Worm (Caenorhabditis elegans): ENCODE measurements around the gene athp-2.

The athp-2 gene

ce11 chrII:4376295-4377172 lies 36.6 kb downstream of the athp-2 start, which contains the start of gene ntl-2:
ntl-2 (minus strand) TSS chrII:4376465.
- TF ChIP-seq nhr-67 (tag; optimal IDR thresholded peaks at IDR 0.05) (no peak), nhr-25 (tag; optimal IDR thresholded peaks at IDR 0.05) (peak; percentile 97), pqm-1 (tag; optimal IDR thresholded peaks at IDR 0.05) (peak; percentile 85), elt-1 (tag; optimal IDR thresholded peaks at IDR 0.05) (peak; percentile 69), nhr-12 (tag; optimal IDR thresholded peaks at IDR 0.05) (no peak), ceh-9 (tag; optimal IDR thresholded peaks at IDR 0.05) (no peak), aly-2 (tag; optimal IDR thresholded peaks at IDR 0.05) (no peak), ceh-82 (tag; optimal IDR thresholded peaks at IDR 0.05) (peak; percentile 91), egl-5 (tag; optimal IDR thresholded peaks at IDR 0.05) (peak; percentile 79), snpc-4 (tag; optimal IDR thresholded peaks at IDR 0.05) (peak; percentile 88), elt-2 (tag; optimal IDR thresholded peaks at IDR 0.05) (peak; percentile 98), mml-1 (tag; optimal IDR thresholded peaks at IDR 0.05) (no peak), nhr-23 (tag; optimal IDR thresholded peaks at IDR 0.05) (peak; percentile 94), nfya-1 (tag; optimal IDR thresholded peaks at IDR 0.05; ENCODE audit: insufficient read depth) (peak; percentile 99), egl-27 (tag; optimal IDR thresholded peaks at IDR 0.05) (peak; percentile 80), ztf-4 (tag; optimal IDR thresholded peaks at IDR 0.05) (peak; percentile 58), fkh-10 (GFP tag; optimal IDR thresholded peaks at IDR 0.05) (peak; percentile 67), elt-3 (tag; optimal IDR thresholded peaks at IDR 0.05) (peak in 1 of 3 experiments; percentile 23), nhr-77 (tag; optimal IDR thresholded peaks at IDR 0.05) (peak; percentile 58), mdl-1 (tag; optimal IDR thresholded peaks at IDR 0.05) (peak; percentile 87), ZK546.5 (tag; optimal IDR thresholded peaks at IDR 0.05) (peak; percentile 97), nhr-237 (tag; optimal IDR thresholded peaks at IDR 0.05) (no peak), eor-1 (tag; optimal IDR thresholded peaks at IDR 0.05) (no peak), nhr-11 (tag; optimal IDR thresholded peaks at IDR 0.05) (peak; percentile 61), ama-1 (optimal IDR thresholded peaks at IDR 0.05) (peak; percentile 79), jun-1 (tag; optimal IDR thresholded peaks at IDR 0.05) (peak; percentile 94), pha-4 (tag; optimal IDR thresholded peaks at IDR 0.05) (peak; percentile 97), fkh-2 (tag; optimal IDR thresholded peaks at IDR 0.05) (no peak), nhr-76 (tag; optimal IDR thresholded peaks at IDR 0.05) (peak; percentile 44), ztf-11 (tag; optimal IDR thresholded peaks at IDR 0.05) (no peak), lsy-12 (tag; optimal IDR thresholded peaks at IDR 0.05) (peak; percentile 96), sea-2 (GFP tag; optimal IDR thresholded peaks at IDR 0.05) (no peak), fos-1 (tag; optimal IDR thresholded peaks at IDR 0.05) (peak; percentile 64), lin-39 (tag; optimal IDR thresholded peaks at IDR 0.05) (peak; percentile 79), tbx-2 (tag; optimal IDR thresholded peaks at IDR 0.05) (peak; percentile 78), lin-15B (tag; optimal IDR thresholded peaks at IDR 0.05) (peak; percentile 98), nhr-28 (tag; optimal IDR thresholded peaks at IDR 0.05) (no peak), nhr-43 (tag; optimal IDR thresholded peaks at IDR 0.05; ENCODE audit: poor library complexity, severe bottlenecking) (peak; percentile 87), unc-62 (GFP tag; optimal IDR thresholded peaks at IDR 0.05) (peak; percentile 66), ceh-16 (tag; optimal IDR thresholded peaks at IDR 0.05) (no peak), unc-39 (tag; optimal IDR thresholded peaks at IDR 0.05) (no peak), R02D3.7 (tag; optimal IDR thresholded peaks at IDR 0.05) (peak; percentile 83), daf-12 (tag; optimal IDR thresholded peaks at IDR 0.05) (peak; percentile 29), zag-1 (tag; optimal IDR thresholded peaks at IDR 0.05) (peak; percentile 64), ceh-28 (tag; optimal IDR thresholded peaks at IDR 0.05) (peak; percentile 94), skn-1 (tag; optimal IDR thresholded peaks at IDR 0.05) (peak; percentile 60), hmg-11 (tag; optimal IDR thresholded peaks at IDR 0.05) (peak; percentile 95)
